Worm (Caenorhabditis elegans): ENCODE data around the gene skn-1.

skn-1 gene

DNA sequence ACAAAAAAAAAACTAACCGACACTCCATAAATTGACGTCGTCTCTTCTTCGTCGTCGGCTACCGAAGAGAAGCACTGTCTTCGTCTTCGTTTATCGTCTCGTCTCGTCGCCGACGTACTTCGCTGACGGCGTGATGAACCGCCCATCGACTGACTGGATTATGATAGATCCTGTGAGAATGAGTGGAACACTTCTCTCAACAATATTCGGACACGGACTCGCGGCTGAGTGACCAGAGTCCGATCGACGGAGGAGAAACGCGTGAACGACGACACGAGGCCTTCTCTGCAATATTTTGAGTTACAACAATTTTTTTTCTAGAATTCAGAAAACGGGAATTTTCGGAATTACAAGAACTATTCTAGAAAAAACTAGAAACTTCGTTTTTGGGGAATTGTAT is at the start of gene skn-1:
TSS of gene skn-1 (minus strand) at position 146 of the 400 bp plus-strand sequence.
- TF ChIP-seq efl-1 (optimal IDR thresholded peaks at IDR 0.05): no peak
- peak in 1 of 2 experiments; percentile 88 for TF ChIP-seq efl-1 (GFP tag; optimal IDR thresholded peaks at IDR 0.05 in 1 of 2)
- no peak for TF ChIP-seq mab-9 (GFP tag; IDR thresholded peaks at IDR 0.05)

DNA sequence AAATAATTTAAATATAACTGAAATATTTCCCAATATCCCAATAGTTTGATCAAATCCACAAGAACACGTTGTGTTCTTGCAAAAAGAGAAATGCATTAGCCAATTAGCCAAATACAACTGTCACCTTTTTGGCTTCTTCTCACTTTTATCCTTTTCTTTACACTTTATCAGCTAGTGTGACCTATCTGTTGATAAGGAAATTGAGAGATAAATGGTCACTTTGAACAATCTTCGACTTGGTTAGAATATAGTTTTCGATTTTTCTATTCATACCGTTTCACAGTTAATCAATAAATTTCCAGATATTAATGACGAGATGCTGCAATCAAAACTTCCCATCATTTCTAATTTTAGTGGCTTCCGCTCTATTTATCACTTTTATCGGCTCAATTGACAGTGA is 48.6 kb upstream of the skn-1 start, which contains the start of gene C55C3.1:
TSS of gene C55C3.1 (plus strand) at position 301 of the 400 bp plus-strand sequence.
- TF ChIP-seq snu-23 (GFP tag; optimal IDR thresholded peaks at IDR 0.05): no peak
- TF ChIP-seq snpc-4 (tag; optimal IDR thresholded peaks at IDR 0.05): no peak
- peak; percentile 88 for TF ChIP-seq blmp-1 (tag; optimal IDR thresholded peaks at IDR 0.05)
- TF ChIP-seq elt-3 (tag; optimal IDR thresholded peaks at IDR 0.05): no peak
- no peak for TF ChIP-seq egl-27 (tag; optimal IDR thresholded peaks at IDR 0.05)
- no peak for TF ChIP-seq tbx-2 (tag; optimal IDR thresholded peaks at IDR 0.05)
- TF ChIP-seq hpl-2 (GFP tag; optimal IDR thresholded peaks at IDR 0.05): no peak
- TF ChIP-seq ztf-11 (tag; optimal IDR thresholded peaks at IDR 0.05): no peak
- no peak for TF ChIP-seq lin-39 (tag; optimal IDR thresholded peaks at IDR 0.05)
- TF ChIP-seq nhr-85 (tag): peak; percentile 19
- no peak for TF ChIP-seq sptf-1 (tag; optimal IDR thresholded peaks at IDR 0.05)
- no peak for TF ChIP-seq lir-3 (tag; optimal IDR thresholded peaks at IDR 0.05; ENCODE audit: poor library complexity)
- no peak for TF ChIP-seq dpl-1 (GFP tag; optimal IDR thresholded peaks at IDR 0.05)
- no peak for TF ChIP-seq lin-15B (tag; optimal IDR thresholded peaks at IDR 0.05)

DNA sequence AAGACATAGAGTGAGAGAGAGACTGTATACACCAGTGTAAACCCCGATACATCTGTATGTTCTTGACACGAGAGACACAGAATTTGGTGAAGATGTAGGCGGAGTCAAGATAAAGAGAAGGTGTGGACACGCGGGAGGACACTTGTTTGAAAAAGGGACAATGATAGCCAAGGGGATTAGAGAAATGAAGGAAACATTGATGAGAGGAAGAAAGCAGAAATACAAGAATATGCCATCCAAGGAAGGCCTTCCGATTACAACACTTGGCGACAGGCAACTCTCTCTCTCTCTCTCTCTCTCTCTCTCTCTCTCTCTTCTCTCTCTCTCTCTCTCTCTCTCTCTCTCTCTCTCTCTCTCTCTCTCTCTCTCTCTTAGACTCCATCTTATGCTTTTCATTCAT is 46.4 kb upstream of the skn-1 start:
- no peak for TF ChIP-seq C34B4.2 (tag; optimal IDR thresholded peaks at IDR 0.05)
- peak; percentile 46 for TF ChIP-seq nhr-85 (tag)
- TF ChIP-seq snu-23 (GFP tag; optimal IDR thresholded peaks at IDR 0.05): peak; percentile 27
- TF ChIP-seq mef-2 (tag; optimal IDR thresholded peaks at IDR 0.05): no peak
- TF ChIP-seq C04F5.9 (tag; optimal IDR thresholded peaks at IDR 0.05): no peak
- no peak for TF ChIP-seq hlh-17 (GFP tag; optimal IDR thresholded peaks at IDR 0.05; ENCODE audit: borderline replicate concordance)
- peak; percentile 3 for TF ChIP-seq mep-1 (tag; optimal IDR thresholded peaks at IDR 0.05)
- TF ChIP-seq elt-3 (tag; optimal IDR thresholded peaks at IDR 0.05): peak in 1 of 6 experiments; percentile 59
- TF ChIP-seq blmp-1 (tag; optimal IDR thresholded peaks at IDR 0.05): peak; percentile 79

DNA sequence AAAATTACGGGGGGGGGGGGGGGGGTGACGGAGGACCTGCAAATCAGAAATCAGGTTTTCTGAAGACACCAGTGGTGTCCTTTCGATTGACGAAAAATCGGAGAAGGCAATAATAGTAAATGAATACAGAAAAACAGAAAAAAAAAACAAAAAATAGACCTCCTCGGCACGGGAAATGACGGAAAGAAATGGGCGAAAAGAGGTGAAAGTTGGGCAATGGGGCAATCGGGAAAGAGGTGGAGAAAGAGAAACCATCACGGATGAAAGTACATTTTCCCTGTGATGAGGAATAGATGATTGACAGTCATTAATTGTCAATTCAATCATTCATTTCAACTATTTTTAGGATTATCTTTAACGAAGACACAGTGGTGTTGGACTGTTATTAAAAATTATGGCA is 43.7 kb upstream of the skn-1 start:
- TF ChIP-seq tlp-1 (tag; optimal IDR thresholded peaks at IDR 0.05) (no peak), nhr-76 (tag; optimal IDR thresholded peaks at IDR 0.05) (no peak), mab-9 (GFP tag; IDR thresholded peaks at IDR 0.05) (no peak), irx-1 (tag; optimal IDR thresholded peaks at IDR 0.05) (no peak), hlh-4 (tag; optimal IDR thresholded peaks at IDR 0.05) (no peak), nhr-85 (tag) (peak; percentile 58), blmp-1 (tag; optimal IDR thresholded peaks at IDR 0.05) (peak; percentile 99), unc-98 (GFP tag; IDR thresholded peaks at IDR 0.05) (no peak), fos-1 (tag; optimal IDR thresholded peaks at IDR 0.05) (no peak), dpl-1 (GFP tag; optimal IDR thresholded peaks at IDR 0.05) (no peak)

DNA sequence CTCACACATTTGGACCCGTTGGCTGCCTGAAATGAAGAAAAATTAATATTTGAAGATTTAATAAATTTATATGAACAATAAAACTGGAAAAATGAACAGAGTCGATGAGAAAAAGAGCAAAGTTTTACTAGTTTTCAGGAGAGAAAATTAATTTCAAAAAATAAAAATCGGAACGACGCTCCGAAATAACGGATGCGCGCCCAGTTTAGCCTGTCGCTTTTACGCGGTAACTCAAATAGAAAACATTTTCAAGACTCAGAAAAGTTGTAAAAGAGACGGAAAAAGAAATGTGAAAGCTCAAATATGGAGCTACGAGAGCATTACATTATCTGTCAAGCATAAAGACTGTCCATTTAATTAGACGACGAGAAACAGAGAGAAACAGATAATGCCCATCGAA is 43.3 kb upstream of the skn-1 start, which contains the start of the genes C55C3.73 and perm-5:
TSS of gene C55C3.73 (minus strand) at position 9 of the 400 bp plus-strand sequence.
TSS of gene perm-5 (minus strand) at position 26 of the 400 bp plus-strand sequence.
- no peak for TF ChIP-seq sox-4 (tag; optimal IDR thresholded peaks at IDR 0.05)
- no peak for TF ChIP-seq nhr-19 (GFP tag; conservative IDR thresholded peaks at IDR 0.05)
- no peak for TF ChIP-seq nhr-12 (tag; optimal IDR thresholded peaks at IDR 0.05)
- no peak for TF ChIP-seq xbp-1 (tag; optimal IDR thresholded peaks at IDR 0.05)
- TF ChIP-seq efl-1 (optimal IDR thresholded peaks at IDR 0.05): peak in 1 of 2 experiments; percentile 2
- no peak for TF ChIP-seq efl-1 (GFP tag; optimal IDR thresholded peaks at IDR 0.05 in 1 of 2)
- TF ChIP-seq C34B4.2 (tag; optimal IDR thresholded peaks at IDR 0.05): no peak
- no peak for TF ChIP-seq lin-39 (tag; optimal IDR thresholded peaks at IDR 0.05)
- TF ChIP-seq swsn-7 (tag; optimal IDR thresholded peaks at IDR 0.05): no peak

DNA sequence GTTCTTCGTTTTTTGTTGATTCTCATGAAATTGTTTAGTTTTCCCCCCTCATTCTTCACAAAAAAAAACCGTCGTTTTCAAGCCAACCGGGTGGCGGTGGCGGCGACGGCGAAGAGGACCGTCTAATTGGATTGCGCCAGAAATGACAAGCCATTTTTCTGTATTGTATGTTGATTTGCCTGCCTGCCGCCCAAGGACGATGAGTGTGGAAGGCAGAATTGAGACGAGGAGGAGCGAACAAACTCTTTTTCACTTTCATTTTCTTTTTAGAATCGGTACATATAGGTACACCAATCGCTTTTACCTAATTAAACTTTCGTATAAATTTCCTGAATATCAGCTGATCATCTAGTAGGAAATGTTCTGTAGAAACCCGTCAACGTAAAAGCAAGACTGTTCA is 41.5 kb upstream of the skn-1 start:
- no peak for TF ChIP-seq lin-15B (tag; optimal IDR thresholded peaks at IDR 0.05)
- TF ChIP-seq blmp-1 (tag; optimal IDR thresholded peaks at IDR 0.05): peak; percentile 62
- TF ChIP-seq nhr-85 (tag): peak; percentile 82
- no peak for TF ChIP-seq swsn-7 (tag; optimal IDR thresholded peaks at IDR 0.05)
- TF ChIP-seq pag-3 (tag; optimal IDR thresholded peaks at IDR 0.05; ENCODE audit: borderline replicate concordance, insufficient read depth): no peak
- TF ChIP-seq lin-14 (GFP tag; optimal IDR thresholded peaks at IDR 0.05): peak; percentile 44
